Worm (Caenorhabditis elegans): Measurements from ENCODE around the gene C45B2.6.

The C45B2.6 gene

ce11 chrX:6091967-6092366 is 39.3 kb downstream of the C45B2.6 start, which contains the start of gene hsp-3:
hsp-3 (minus strand) TSS chrX:6092124.
- TF ChIP-seq ztf-11 (tag; optimal IDR thresholded peaks at IDR 0.05) (peak; percentile 47), lin-15B (tag; optimal IDR thresholded peaks at IDR 0.05) (peak; percentile 95), nhr-237 (tag; optimal IDR thresholded peaks at IDR 0.05) (no peak), egl-5 (tag; optimal IDR thresholded peaks at IDR 0.05) (peak; percentile 77), nhr-28 (tag; optimal IDR thresholded peaks at IDR 0.05) (no peak), fos-1 (tag; optimal IDR thresholded peaks at IDR 0.05) (peak; percentile 40), R02D3.7 (tag; optimal IDR thresholded peaks at IDR 0.05) (peak; percentile 80), pqm-1 (tag; optimal IDR thresholded peaks at IDR 0.05) (peak; percentile 89), egl-27 (tag; optimal IDR thresholded peaks at IDR 0.05) (peak; percentile 52), elt-1 (tag; optimal IDR thresholded peaks at IDR 0.05) (peak; percentile 57), elt-2 (tag; optimal IDR thresholded peaks at IDR 0.05) (peak; percentile 97), nhr-12 (tag; optimal IDR thresholded peaks at IDR 0.05) (no peak), nfya-1 (tag; optimal IDR thresholded peaks at IDR 0.05; ENCODE audit: insufficient read depth) (peak; percentile 100), nhr-25 (tag; optimal IDR thresholded peaks at IDR 0.05) (peak; percentile 99), fkh-2 (tag; optimal IDR thresholded peaks at IDR 0.05) (no peak), nhr-43 (tag; optimal IDR thresholded peaks at IDR 0.05; ENCODE audit: poor library complexity, severe bottlenecking) (peak; percentile 88), mdl-1 (tag; optimal IDR thresholded peaks at IDR 0.05) (peak; percentile 66), zag-1 (tag; optimal IDR thresholded peaks at IDR 0.05) (no peak), elt-3 (tag; optimal IDR thresholded peaks at IDR 0.05) (peak in 2 of 3 experiments; percentile 30 to 87), ceh-9 (tag; optimal IDR thresholded peaks at IDR 0.05) (no peak), unc-39 (tag; optimal IDR thresholded peaks at IDR 0.05) (no peak), tbx-2 (tag; optimal IDR thresholded peaks at IDR 0.05) (peak; percentile 86), sea-2 (GFP tag; optimal IDR thresholded peaks at IDR 0.05) (peak; percentile 37), ama-1 (optimal IDR thresholded peaks at IDR 0.05) (peak; percentile 78), unc-62 (GFP tag; optimal IDR thresholded peaks at IDR 0.05) (peak; percentile 84), nhr-23 (tag; optimal IDR thresholded peaks at IDR 0.05) (peak; percentile 96), fkh-10 (GFP tag; optimal IDR thresholded peaks at IDR 0.05) (peak; percentile 28), ztf-4 (tag; optimal IDR thresholded peaks at IDR 0.05) (peak; percentile 75), snpc-4 (tag; optimal IDR thresholded peaks at IDR 0.05) (peak; percentile 59), skn-1 (tag; optimal IDR thresholded peaks at IDR 0.05) (peak; percentile 95), nhr-11 (tag; optimal IDR thresholded peaks at IDR 0.05) (peak; percentile 88), eor-1 (tag; optimal IDR thresholded peaks at IDR 0.05) (no peak), ceh-16 (tag; optimal IDR thresholded peaks at IDR 0.05) (no peak), lin-39 (tag; optimal IDR thresholded peaks at IDR 0.05) (peak; percentile 98), lsy-12 (tag; optimal IDR thresholded peaks at IDR 0.05) (peak; percentile 99), ceh-28 (tag; optimal IDR thresholded peaks at IDR 0.05) (peak; percentile 89), hmg-11 (tag; optimal IDR thresholded peaks at IDR 0.05) (peak; percentile 94), nhr-67 (tag; optimal IDR thresholded peaks at IDR 0.05) (no peak), aly-2 (tag; optimal IDR thresholded peaks at IDR 0.05) (no peak), ZK546.5 (tag; optimal IDR thresholded peaks at IDR 0.05) (no peak), mml-1 (tag; optimal IDR thresholded peaks at IDR 0.05) (peak; percentile 18), nhr-77 (tag; optimal IDR thresholded peaks at IDR 0.05) (peak; percentile 59), nhr-76 (tag; optimal IDR thresholded peaks at IDR 0.05) (peak; percentile 34), pha-4 (tag; optimal IDR thresholded peaks at IDR 0.05) (peak; percentile 95), daf-12 (tag; optimal IDR thresholded peaks at IDR 0.05) (no peak), jun-1 (tag; optimal IDR thresholded peaks at IDR 0.05) (peak; percentile 97), ceh-82 (tag; optimal IDR thresholded peaks at IDR 0.05) (peak; percentile 81)

- peak; percentile 51 for TF ChIP-seq nhr-25 (tag; optimal IDR thresholded peaks at IDR 0.05)
- no peak for TF ChIP-seq nhr-77 (tag; optimal IDR thresholded peaks at IDR 0.05)
- TF ChIP-seq nhr-12 (tag; optimal IDR thresholded peaks at IDR 0.05), result no peak
- peak; percentile 27 for TF ChIP-seq nhr-43 (tag; optimal IDR thresholded peaks at IDR 0.05; ENCODE audit: poor library complexity, severe bottlenecking)
- peak; percentile 88 for TF ChIP-seq nhr-23 (tag; optimal IDR thresholded peaks at IDR 0.05)
- TF ChIP-seq elt-1 (tag; optimal IDR thresholded peaks at IDR 0.05), result peak; percentile 95
Observed at ce11 chrX:6092533-6092932, 39.9 kb downstream of the C45B2.6 start.

Measured in whole organism, L3 larva.